Fruit fly (Drosophila melanogaster): Measurements from ENCODE around the gene tara.
A peak's percentile ranks its signal among the peaks of the same experiment; 100 is the strongest.

Gene tara

dm6 chr3R:16186791-16187681, 38.4 kb upstream of the tara start, which contains the start of gene sra (continued):
- TF ChIP-seq kay (GFP tag; optimal IDR thresholded peaks at IDR 0.05) (peak; percentile 70), MTF-1 (GFP tag; optimal IDR thresholded peaks at IDR 0.05; ENCODE audit: borderline replicate concordance) (peak; percentile 35), ro (GFP tag; IDR thresholded peaks at IDR 0.05) (no peak), GATAe (GFP tag; conservative IDR thresholded peaks at IDR 0.05) (no peak), Sry-δ (GFP tag; optimal IDR thresholded peaks at IDR 0.05) (peak; percentile 99), klu (GFP tag; IDR thresholded peaks at IDR 0.05) (no peak), BEAF-32 (GFP tag; optimal IDR thresholded peaks at IDR 0.05) (peak; percentile 94), CG2678 (tag; optimal IDR thresholded peaks at IDR 0.05) (no peak), CG5180 (GFP tag; optimal IDR thresholded peaks at IDR 0.05) (no peak), chif (GFP tag; optimal IDR thresholded peaks at IDR 0.05) (peak in 1 of 2 experiments; percentile 7), Dip2 (GFP tag; IDR thresholded peaks at IDR 0.05) (no peak), CG1529 (GFP tag; optimal IDR thresholded peaks at IDR 0.05) (no peak), CG17912 (GFP tag; optimal IDR thresholded peaks at IDR 0.05) (peak; percentile 28), unpg (GFP tag; optimal IDR thresholded peaks at IDR 0.05) (peak; percentile 13), Med (GFP tag) (peak; percentile 94), Eip74EF (GFP tag; optimal IDR thresholded peaks at IDR 0.05) (no peak), CG6854 (GFP tag; optimal IDR thresholded peaks at IDR 0.05) (peak; percentile 30), CG8924 (tag; optimal IDR thresholded peaks at IDR 0.05) (peak; percentile 30), Hr51 (GFP tag; optimal IDR thresholded peaks at IDR 0.05) (peak in 1 of 2 experiments; percentile 0), CG12104 (GFP tag; optimal IDR thresholded peaks at IDR 0.05) (no peak), gce (GFP tag; IDR thresholded peaks at IDR 0.05) (no peak), CG8388 (GFP tag; optimal IDR thresholded peaks at IDR 0.05) (peak; percentile 20), CG2116 (GFP tag; optimal IDR thresholded peaks at IDR 0.05) (peak; percentile 79), cg (GFP tag; optimal IDR thresholded peaks at IDR 0.05) (peak; percentile 35), CG14860 (GFP tag; IDR thresholded peaks at IDR 0.05; ENCODE audit: partially characterized antibody) (peak; percentile 94), schlank (tag; optimal IDR thresholded peaks at IDR 0.05) (no peak), CG11398 (GFP tag; optimal IDR thresholded peaks at IDR 0.05) (peak; percentile 36), CG14050 (GFP tag; IDR thresholded peaks at IDR 0.05) (no peak), CG13287 (GFP tag; IDR thresholded peaks at IDR 0.05; ENCODE audit: partially characterized antibody) (peak; percentile 99), tup (GFP tag; optimal IDR thresholded peaks at IDR 0.05) (no peak), CG7357 (GFP tag; IDR thresholded peaks at IDR 0.05) (0 out of 3 replicates have a peak, but pooled peaks have one; percentile 5), CG3838 (GFP tag; optimal IDR thresholded peaks at IDR 0.05) (no peak), CG10654 (GFP tag; optimal IDR thresholded peaks at IDR 0.05) (peak; percentile 6), Trl (optimal IDR thresholded peaks at IDR 0.05) (no peak), Trl (GFP tag; optimal IDR thresholded peaks at IDR 0.05) (peak; percentile 49), esg (GFP tag; conservative IDR thresholded peaks at IDR 0.05) (no peak), Scr (GFP tag; IDR thresholded peaks at IDR 0.05; ENCODE audit: partially characterized antibody) (peak; percentile 94), sisA (GFP tag; IDR thresholded peaks at IDR 0.05) (no peak), CG7987 (GFP tag; optimal IDR thresholded peaks at IDR 0.05) (peak; percentile 73), gsb (GFP tag; IDR thresholded peaks at IDR 0.05) (no peak), Adf1 (GFP tag; IDR thresholded peaks at IDR 0.05) (peak; percentile 59; the same call in 1 of the 2 replicates), CG13775 (GFP tag; optimal IDR thresholded peaks at IDR 0.05) (no peak), CG15514 (GFP tag; optimal IDR thresholded peaks at IDR 0.05) (peak; percentile 68), HHEX (GFP tag; optimal IDR thresholded peaks at IDR 0.05) (no peak), CG2712 (tag; optimal IDR thresholded peaks at IDR 0.05) (peak; percentile 50), CG16863 (GFP tag; optimal IDR thresholded peaks at IDR 0.05) (no peak), Chrac-16 (GFP tag; optimal IDR thresholded peaks at IDR 0.05) (no peak), Hmr (GFP tag; optimal IDR thresholded peaks at IDR 0.05) (peak; percentile 62)
